Worm (Caenorhabditis elegans): ENCODE results near the gene sra-39.

sra-39 gene

ce11 chrX:13903328-13903727 is at the start of gene sra-39:
Gene sra-39 (minus strand): TSS chrX:13903428.
- TF ChIP-seq pha-2 (tag; optimal IDR thresholded peaks at IDR 0.05) (no peak), hlh-15 (tag; optimal IDR thresholded peaks at IDR 0.05) (no peak), zip-5 (tag; optimal IDR thresholded peaks at IDR 0.05) (no peak), T23F11.4 (GFP tag; optimal IDR thresholded peaks at IDR 0.05) (no peak), pax-1 (tag; optimal IDR thresholded peaks at IDR 0.05) (no peak), C08G9.2 (tag; optimal IDR thresholded peaks at IDR 0.05) (no peak), ceh-45 (GFP tag; IDR thresholded peaks at IDR 0.05) (no peak), pqm-1 (tag; optimal IDR thresholded peaks at IDR 0.05) (no peak), pat-9 (tag; optimal IDR thresholded peaks at IDR 0.05) (no peak), ceh-14 (tag; optimal IDR thresholded peaks at IDR 0.05) (no peak), unc-86 (tag; optimal IDR thresholded peaks at IDR 0.05) (no peak), ets-4 (tag; optimal IDR thresholded peaks at IDR 0.05) (no peak), unc-42 (tag; optimal IDR thresholded peaks at IDR 0.05) (no peak), lim-6 (tag; optimal IDR thresholded peaks at IDR 0.05) (no peak), C38D4.7 (GFP tag; optimal IDR thresholded peaks at IDR 0.05) (no peak), mec-3 (tag; optimal IDR thresholded peaks at IDR 0.05; ENCODE audit: borderline replicate concordance) (no peak), sdc-2 (tag; optimal IDR thresholded peaks at IDR 0.05) (no peak), fkh-6 (tag; optimal IDR thresholded peaks at IDR 0.05) (no peak), fkh-10 (GFP tag; optimal IDR thresholded peaks at IDR 0.05) (no peak), Y22D7AL.16 (tag; optimal IDR thresholded peaks at IDR 0.05) (no peak)

- TF ChIP-seq ceh-24 (tag; optimal IDR thresholded peaks at IDR 0.05) (no peak), fkh-6 (tag; optimal IDR thresholded peaks at IDR 0.05) (no peak), ceh-18 (tag; optimal IDR thresholded peaks at IDR 0.05) (no peak), nhr-11 (tag; optimal IDR thresholded peaks at IDR 0.05) (no peak), ceh-19 (GFP tag; optimal IDR thresholded peaks at IDR 0.05) (no peak), pax-1 (tag; optimal IDR thresholded peaks at IDR 0.05) (no peak), odd-2 (tag; optimal IDR thresholded peaks at IDR 0.05) (no peak), hlh-15 (tag; optimal IDR thresholded peaks at IDR 0.05) (no peak), ceh-9 (tag; optimal IDR thresholded peaks at IDR 0.05) (no peak), pha-4 (tag; optimal IDR thresholded peaks at IDR 0.05) (no peak), nfya-1 (tag; optimal IDR thresholded peaks at IDR 0.05) (no peak), zip-5 (tag; optimal IDR thresholded peaks at IDR 0.05) (no peak), ttx-3 (tag; optimal IDR thresholded peaks at IDR 0.05) (no peak), C08G9.2 (tag; optimal IDR thresholded peaks at IDR 0.05) (no peak), unc-86 (tag; optimal IDR thresholded peaks at IDR 0.05) (no peak), ama-1 (optimal IDR thresholded peaks at IDR 0.05) (no peak), pqm-1 (tag; optimal IDR thresholded peaks at IDR 0.05) (no peak)
Measured at ce11 chrX:13952347-13952746, 49.1 kb upstream of the sra-39 start.

- TF ChIP-seq hlh-30 (tag; optimal IDR thresholded peaks at IDR 0.05; ENCODE audit: insufficient read depth) (peak; percentile 44), ceh-22 (tag; optimal IDR thresholded peaks at IDR 0.05) (peak; percentile 45), T23F11.4 (GFP tag; optimal IDR thresholded peaks at IDR 0.05) (peak; percentile 4), che-1 (tag; optimal IDR thresholded peaks at IDR 0.05) (no peak), ceh-6 (GFP tag; optimal IDR thresholded peaks at IDR 0.05) (peak; percentile 2), nfya-1 (tag; optimal IDR thresholded peaks at IDR 0.05) (peak; percentile 53), ceh-48 (tag; optimal IDR thresholded peaks at IDR 0.05) (no peak), tbx-2 (tag; optimal IDR thresholded peaks at IDR 0.05) (peak; percentile 60), pat-9 (tag; optimal IDR thresholded peaks at IDR 0.05) (no peak), lin-11 (tag; optimal IDR thresholded peaks at IDR 0.05) (no peak), unc-3 (GFP tag; conservative IDR thresholded peaks at IDR 0.05) (no peak), unc-3 (tag; optimal IDR thresholded peaks at IDR 0.05) (no peak), nhr-232 (tag; optimal IDR thresholded peaks at IDR 0.05) (no peak), ceh-9 (tag; optimal IDR thresholded peaks at IDR 0.05) (no peak), pqm-1 (tag; optimal IDR thresholded peaks at IDR 0.05) (no peak), rnt-1 (tag; optimal IDR thresholded peaks at IDR 0.05) (peak; percentile 3), ztf-16 (tag; optimal IDR thresholded peaks at IDR 0.05) (no peak), pha-2 (tag; optimal IDR thresholded peaks at IDR 0.05) (no peak), unc-42 (tag; optimal IDR thresholded peaks at IDR 0.05) (no peak), F13H6.1 (tag; optimal IDR thresholded peaks at IDR 0.05) (peak; percentile 68), ceh-2 (tag; optimal IDR thresholded peaks at IDR 0.05) (peak; percentile 40), sdc-2 (tag; optimal IDR thresholded peaks at IDR 0.05) (peak; percentile 39), madf-2 (tag; optimal IDR thresholded peaks at IDR 0.05) (peak; percentile 5), dmd-4 (tag; optimal IDR thresholded peaks at IDR 0.05; ENCODE audit: borderline replicate concordance) (no peak), sox-4 (tag; optimal IDR thresholded peaks at IDR 0.05) (no peak), hlh-15 (tag; optimal IDR thresholded peaks at IDR 0.05) (no peak), C08G9.2 (tag; optimal IDR thresholded peaks at IDR 0.05) (peak; percentile 14), pros-1 (tag; optimal IDR thresholded peaks at IDR 0.05) (no peak), ama-1 (optimal IDR thresholded peaks at IDR 0.05) (no peak), ceh-24 (tag; optimal IDR thresholded peaks at IDR 0.05) (no peak)
Measured at ce11 chrX:13950620-13951152, 47.5 kb upstream of the sra-39 start.
